Worm (Caenorhabditis elegans) whole organism, L4/young adult: ENCODE measurements around the gene F44F4.3.
"Not testable (repeated sequence)": the region's sequence is repeated elsewhere in the genome, so short reads cannot be mapped to it uniquely, and the experiment has no call there.

ENCODE experiments used
- W03F9.2 ChIP-seq: fragments of 150-350 bp; optimal IDR thresholded peaks from 2 replicates; lab custom pipeline; 2014; ENCODE audit warnings: missing biosample characterization, missing genetic modification characterization
- dao-5 ChIP-seq: sonication (generic microtip); optimal IDR thresholded peaks from 2 replicates; lab custom pipeline; 2016; ENCODE audit warnings: missing genotype, missing genetic modification characterization, moderate library complexity, missing compliant biosample characterization
- him-1 ChIP-seq: sonication (generic microtip); optimal IDR thresholded peaks from 2 replicates; lab custom pipeline; 2016; ENCODE audit warnings: missing genotype, missing genetic modification reagents, missing genetic modification characterization, missing compliant biosample characterization

The F44F4.3 gene

ce11 chrII:10885868-10886514 lies at the start of gene F44F4.3:
Gene F44F4.3, minus strand, starts transcription at chrII:10885918.
- TF ChIP-seq him-1 (tag; lab: Kevin White, UChicago) (no peak), dao-5 (tag; lab: Kevin White, UChicago) (no peak)

- TF ChIP-seq W03F9.2 (tag; lab: Kevin White, UChicago), result no peak
- TF ChIP-seq dao-5 (tag; lab: Kevin White, UChicago), result no peak
- no peak for TF ChIP-seq him-1 (tag; lab: Kevin White, UChicago)
Observed at ce11 chrII:10935336-10935735, 49.6 kb upstream of the F44F4.3 start.

ce11 chrII:10934786-10935185 lies 49.1 kb upstream of the F44F4.3 start, which contains the start of gene R03D7.2:
Gene R03D7.2, minus strand, starts transcription at chrII:10935184.
- no peak for TF ChIP-seq dao-5 (tag; lab: Kevin White, UChicago)
- no peak for TF ChIP-seq him-1 (tag; lab: Kevin White, UChicago)
- TF ChIP-seq W03F9.2 (tag; lab: Kevin White, UChicago), result no peak

- no peak for TF ChIP-seq W03F9.2 (tag; lab: Kevin White, UChicago)
- TF ChIP-seq him-1 (tag; lab: Kevin White, UChicago), result no peak
Observed at ce11 chrII:10933948-10934722, 48.4 kb upstream of the F44F4.3 start.

ce11 chrII:10932305-10932704 lies 46.6 kb upstream of the F44F4.3 start:
- TF ChIP-seq him-1 (tag; lab: Kevin White, UChicago), result no peak
- TF ChIP-seq dao-5 (tag; lab: Kevin White, UChicago), result no peak
- TF ChIP-seq W03F9.2 (tag; lab: Kevin White, UChicago), result no peak

ce11 chrII:10930678-10931650 lies 45.2 kb upstream of the F44F4.3 start:
- TF ChIP-seq W03F9.2 (tag; lab: Kevin White, UChicago) (no peak), him-1 (tag; lab: Kevin White, UChicago) (no peak), dao-5 (tag; lab: Kevin White, UChicago) (no peak)

ce11 chrII:10925804-10926570 lies 40.3 kb upstream of the F44F4.3 start, which contains the start of gene metr-1:
Gene metr-1, plus strand, starts transcription at chrII:10926561.
- no peak for TF ChIP-seq dao-5 (tag; lab: Kevin White, UChicago)
- TF ChIP-seq W03F9.2 (tag; lab: Kevin White, UChicago), result peak; percentile 39

- no peak for TF ChIP-seq him-1 (tag; lab: Kevin White, UChicago)
- TF ChIP-seq dao-5 (tag; lab: Kevin White, UChicago), result no peak
- no peak for TF ChIP-seq W03F9.2 (tag; lab: Kevin White, UChicago)
Observed at ce11 chrII:10924669-10925068, 39.0 kb upstream of the F44F4.3 start.

- TF ChIP-seq W03F9.2 (tag; lab: Kevin White, UChicago), result no peak
- no peak for TF ChIP-seq him-1 (tag; lab: Kevin White, UChicago)
- no peak for TF ChIP-seq dao-5 (tag; lab: Kevin White, UChicago)
Observed at ce11 chrII:10923948-10924347, 38.2 kb upstream of the F44F4.3 start, which contains the start of gene Y19D2B.2. Gene Y19D2B.2, plus strand, starts transcription at chrII:10924248.

ce11 chrII:10922874-10923273 lies 37.2 kb upstream of the F44F4.3 start, which contains the start of gene Y19D2B.1:
Gene Y19D2B.1, minus strand, starts transcription at chrII:10922974.
- not testable (repeated sequence) for TF ChIP-seq him-1, dao-5, W03F9.2 (tag; lab: Kevin White, UChicago)

ce11 chrII:10918293-10918756 lies 32.6 kb upstream of the F44F4.3 start, which contains the start of gene tba-4:
Gene tba-4, plus strand, starts transcription at chrII:10918706.
- TF ChIP-seq him-1 (tag; lab: Kevin White, UChicago), result no peak
- TF ChIP-seq dao-5 (tag; lab: Kevin White, UChicago), result no peak
- no peak for TF ChIP-seq W03F9.2 (tag; lab: Kevin White, UChicago)

- TF ChIP-seq him-1 (tag; lab: Kevin White, UChicago), result no peak
- no peak for TF ChIP-seq W03F9.2 (tag; lab: Kevin White, UChicago)
- TF ChIP-seq dao-5 (tag; lab: Kevin White, UChicago), result no peak
Observed at ce11 chrII:10917174-10917573, 31.5 kb upstream of the F44F4.3 start, which contains the start of gene F44F4.10. Gene F44F4.10, minus strand, starts transcription at chrII:10917274.
